Worm (Caenorhabditis elegans): ENCODE measurements around the gene his-35.

The his-35 gene

ce11 chrV:9571056-9571455 lies 26.0 kb upstream of the his-35 start:
- TF ChIP-seq hmg-20 (GFP tag; IDR thresholded peaks at IDR 0.05) (no peak), B0261.1 (tag; optimal IDR thresholded peaks at IDR 0.05) (no peak), madf-3 (GFP tag; IDR thresholded peaks at IDR 0.05) (no peak), B0019.2 (GFP tag; conservative IDR thresholded peaks at IDR 0.05) (no peak), hrde-1 (tag; optimal IDR thresholded peaks at IDR 0.05; ENCODE audit: borderline replicate concordance) (no peak), egl-44 (GFP tag; IDR thresholded peaks at IDR 0.05) (no peak), madf-6 (GFP tag; IDR thresholded peaks at IDR 0.05) (no peak), let-607 (tag; optimal IDR thresholded peaks at IDR 0.05) (no peak), chd-7 (tag; optimal IDR thresholded peaks at IDR 0.05) (no peak), T26A5.8 (tag; optimal IDR thresholded peaks at IDR 0.05) (no peak), ztf-18 (tag; optimal IDR thresholded peaks at IDR 0.05) (no peak), B0035.1 (tag; optimal IDR thresholded peaks at IDR 0.05) (no peak), fkh-3 (tag; optimal IDR thresholded peaks at IDR 0.05) (no peak), F10E7.11 (tag; optimal IDR thresholded peaks at IDR 0.05) (no peak), mxl-1 (tag; optimal IDR thresholded peaks at IDR 0.05) (no peak), F55B11.4 (tag; optimal IDR thresholded peaks at IDR 0.05; ENCODE audit: borderline replicate concordance, insufficient read depth) (no peak), cebp-1 (GFP tag; IDR thresholded peaks at IDR 0.05) (no peak), cebp-1 (tag; optimal IDR thresholded peaks at IDR 0.05) (no peak)

- peak; percentile 3 for TF ChIP-seq nhr-80 (tag; optimal IDR thresholded peaks at IDR 0.05)
- TF ChIP-seq hrde-1 (tag; optimal IDR thresholded peaks at IDR 0.05; ENCODE audit: borderline replicate concordance): no peak
Observed at ce11 chrV:9570197-9570596, 25.1 kb upstream of the his-35 start, which contains the start of gene F25B3.5. Gene F25B3.5, minus strand, starts transcription at chrV:9570297.

- no peak for TF ChIP-seq gei-17 (GFP tag; optimal IDR thresholded peaks at IDR 0.05)
- TF ChIP-seq ZK185.1 (tag; optimal IDR thresholded peaks at IDR 0.05; ENCODE audit: poor library complexity, severe bottlenecking): no peak
- TF ChIP-seq ztf-22 (GFP tag; optimal IDR thresholded peaks at IDR 0.05): no peak
- no peak for TF ChIP-seq attf-5 (GFP tag; optimal IDR thresholded peaks at IDR 0.05)
- TF ChIP-seq F55B11.4 (tag; optimal IDR thresholded peaks at IDR 0.05; ENCODE audit: borderline replicate concordance, insufficient read depth): no peak
- TF ChIP-seq attf-6 (GFP tag; IDR thresholded peaks at IDR 0.05): no peak
- TF ChIP-seq ceh-79 (tag; optimal IDR thresholded peaks at IDR 0.05): no peak
- TF ChIP-seq K12H6.12 (tag; optimal IDR thresholded peaks at IDR 0.05): no peak
- TF ChIP-seq ztf-18 (tag; optimal IDR thresholded peaks at IDR 0.05): no peak
- no peak for TF ChIP-seq ztf-3 (GFP tag; optimal IDR thresholded peaks at IDR 0.05)
- no peak for TF ChIP-seq let-607 (tag; optimal IDR thresholded peaks at IDR 0.05)
Observed at ce11 chrV:9568707-9569106, 23.6 kb upstream of the his-35 start, which contains the start of gene F25B3.4. Gene F25B3.4, minus strand, starts transcription at chrV:9568807.

ce11 chrV:9563585-9563984 lies 18.5 kb upstream of the his-35 start:
- TF ChIP-seq sdz-38 (tag; optimal IDR thresholded peaks at IDR 0.05) (no peak), unc-130 (GFP tag; optimal IDR thresholded peaks at IDR 0.05) (no peak), atf-7 (tag; optimal IDR thresholded peaks at IDR 0.05) (peak; percentile 7), madf-10 (tag; optimal IDR thresholded peaks at IDR 0.05) (no peak), rec-8 (tag; optimal IDR thresholded peaks at IDR 0.05) (no peak), zim-3 (tag; optimal IDR thresholded peaks at IDR 0.05) (no peak)

Data from whole organism, young adult.